Worm (Caenorhabditis elegans) whole organism, late embryonic: ENCODE data around the gene Y43F8C.23.

Experiments used
- F13H6.1 ChIP-seq: sonication (generic microtip); optimal IDR thresholded peaks from 2 replicates; lab custom pipeline; 2016; ENCODE audit warnings: missing genetic modification characterization, missing compliant biosample characterization
- ama-1 ChIP-seq: fragments of 150-350 bp; optimal IDR thresholded peaks from 2 replicates; lab custom pipeline; 2014
- ceh-9 ChIP-seq: sonication (generic microtip); optimal IDR thresholded peaks from 2 replicates; lab custom pipeline; 2016; ENCODE audit warnings: mild to moderate bottlenecking, missing genetic modification characterization, inconsistent platforms, missing compliant biosample characterization
- dmd-4 ChIP-seq: sonication (generic microtip); optimal IDR thresholded peaks from 2 replicates; lab custom pipeline; 2016; ENCODE audit warnings: borderline replicate concordance, missing genetic modification characterization, missing compliant biosample characterization
- dve-1 ChIP-seq: sonication (generic microtip); optimal IDR thresholded peaks from 2 replicates; lab custom pipeline; 2017; ENCODE audit warnings: antibody characterized with exemption, mild to moderate bottlenecking, missing genetic modification characterization, missing compliant biosample characterization
- nfya-1 ChIP-seq: sonication (generic microtip); optimal IDR thresholded peaks from 2 replicates; lab custom pipeline; 2017; ENCODE audit warnings: missing genetic modification characterization, mild to moderate bottlenecking, missing compliant biosample characterization, antibody characterized with exemption, moderate library complexity
- pha-4 ChIP-seq: fragments of 150-350 bp; optimal IDR thresholded peaks from 2 replicates; lab custom pipeline; 2018; ENCODE audit warnings: missing biosample characterization, missing genetic modification reagents, missing genetic modification characterization
- rnt-1 ChIP-seq: sonication (generic microtip); optimal IDR thresholded peaks from 2 replicates; lab custom pipeline; 2016; ENCODE audit warnings: missing genetic modification characterization, missing compliant biosample characterization

- TF ChIP-seq F13H6.1 (no peak), rnt-1 (tag; lab: Kevin White, UChicago) (no peak), ama-1 (lab: Kevin White, UChicago) (no peak), ceh-9 (tag; lab: Kevin White, UChicago) (no peak), pha-4 (no peak), nfya-1 (tag; lab: Kevin White, UChicago) (no peak), dmd-4 (tag; lab: Kevin White, UChicago) (no peak), dve-1 (tag; lab: Kevin White, UChicago) (no peak)
Measured at ce11 chrV:19755260-19755659, 43.7 kb upstream of the Y43F8C.23 start, which contains the start of gene clec-50.
